Fruit fly (Drosophila melanogaster) whole organism, embryonic: ENCODE data around the gene CG13097.

Source experiments
- Ada2b ChIP-seq: fragments of 200-800 bp; sonication (Bioruptor generic); IDR thresholded peaks from 2 replicates; pipeline ENCODE4 v1.3.6; 2022; ENCODE audit warnings: missing biosample characterization, missing genetic modification characterization
- B-H1 ChIP-seq: fragments of 200-800 bp; sonication (Bioruptor generic); IDR thresholded peaks from 3 replicates; pipeline ENCODE4 v1.3.6; 2022; ENCODE audit warnings: missing biosample characterization, missing genetic modification characterization
- Bdp1 ChIP-seq: fragments of 200-800 bp; sonication (Bioruptor generic); optimal IDR thresholded peaks from 3 replicates; lab custom pipeline; 2016; ENCODE audit warnings: missing biosample characterization, missing genetic modification characterization
- CG10431 ChIP-seq: fragments of 200-800 bp; sonication (Bioruptor generic); optimal IDR thresholded peaks from 3 replicates; lab custom pipeline; 2018; ENCODE audit warnings: missing biosample characterization, mild to moderate bottlenecking, missing genetic modification characterization
- CG11398 ChIP-seq: fragments of 200-800 bp; sonication (Bioruptor generic); optimal IDR thresholded peaks from 2 replicates; lab custom pipeline; 2016; ENCODE audit warnings: missing biosample characterization, missing genetic modification characterization
- CG14050 ChIP-seq: fragments of 200-800 bp; sonication (Bioruptor generic); IDR thresholded peaks from 3 replicates; pipeline ENCODE4 v1.3.6; 2022; ENCODE audit warnings: missing biosample characterization, missing genetic modification characterization
- CG1529 ChIP-seq: fragments of 200-800 bp; sonication (Bioruptor generic); optimal IDR thresholded peaks from 3 replicates; lab custom pipeline; 2018; ENCODE audit warnings: missing biosample characterization, missing genetic modification characterization
- CG16813 ChIP-seq: fragments of 200-800 bp; sonication (Bioruptor generic); IDR thresholded peaks from 3 replicates; pipeline ENCODE4 v1.3.6; 2022; ENCODE audit warnings: missing biosample characterization, missing genetic modification characterization; ENCODE audit not compliant: partially characterized antibody
- CG17361 ChIP-seq: fragments of 200-800 bp; sonication (Bioruptor generic); IDR thresholded peaks from 3 replicates; pipeline ENCODE4 v1.3.6; 2022; ENCODE audit warnings: missing biosample characterization, missing genetic modification characterization
- CG17385 ChIP-seq: fragments of 200-800 bp; sonication (Bioruptor generic); optimal IDR thresholded peaks from 3 replicates; lab custom pipeline; 2018; ENCODE audit warnings: missing biosample characterization, mild to moderate bottlenecking, missing genetic modification characterization
- CG17568 ChIP-seq: fragments of 200-800 bp; sonication (Bioruptor generic); optimal IDR thresholded peaks from 2 replicates; lab custom pipeline; 2018; ENCODE audit warnings: missing biosample characterization, mild to moderate bottlenecking, missing genetic modification characterization, moderate library complexity
- CG17829 ChIP-seq: fragments of 200-800 bp; optimal IDR thresholded peaks from 2 replicates; lab custom pipeline; 2019; ENCODE audit warnings: missing biosample characterization, mild to moderate bottlenecking, missing genetic modification characterization, moderate library complexity
- CG2889 ChIP-seq: fragments of 200-800 bp; sonication (Bioruptor generic); IDR thresholded peaks from 3 replicates; pipeline ENCODE4 v1.3.6; 2022; ENCODE audit warnings: missing biosample characterization, missing genetic modification characterization
- CG32532 ChIP-seq: fragments of 200-800 bp; sonication (Bioruptor generic); IDR thresholded peaks from 2 replicates; pipeline ENCODE4 v1.3.6; 2022; ENCODE audit warnings: missing biosample characterization, missing genetic modification characterization
- CG43689 ChIP-seq: fragments of 200-800 bp; sonication (Bioruptor generic); IDR thresholded peaks from 2 replicates; pipeline ENCODE4 v1.3.6; 2022; ENCODE audit warnings: missing biosample characterization, missing genetic modification characterization
- CG6689 ChIP-seq: fragments of 200-800 bp; sonication (Bioruptor generic); IDR thresholded peaks from 2 replicates; pipeline ENCODE4 v1.3.6; 2022; ENCODE audit warnings: missing biosample characterization, missing genetic modification characterization
- CG7839 ChIP-seq: fragments of 200-800 bp; sonication (Bioruptor generic); optimal IDR thresholded peaks from 3 replicates; lab custom pipeline; 2018; ENCODE audit warnings: missing biosample characterization, mild to moderate bottlenecking, missing genetic modification characterization, moderate library complexity
- HHEX ChIP-seq: fragments of 200-800 bp; sonication (Bioruptor generic); optimal IDR thresholded peaks from 3 replicates; lab custom pipeline; 2017; ENCODE audit warnings: missing biosample characterization, mild to moderate bottlenecking, missing genetic modification characterization, missing genetic modification reagents
- HLH54F ChIP-seq: fragments of 200-800 bp; sonication (Bioruptor generic); optimal IDR thresholded peaks from 3 replicates; lab custom pipeline; 2016; ENCODE audit warnings: missing biosample characterization, missing genetic modification characterization
- Hmr ChIP-seq: fragments of 200-800 bp; sonication (Bioruptor generic); optimal IDR thresholded peaks from 3 replicates; lab custom pipeline; 2017; ENCODE audit warnings: mild to moderate bottlenecking, missing biosample characterization, missing genetic modification reagents, missing genetic modification characterization
- Hsf ChIP-seq: fragments of 200-800 bp; sonication (Bioruptor generic); optimal IDR thresholded peaks from 3 replicates; lab custom pipeline; 2016; ENCODE audit warnings: missing biosample characterization, missing genetic modification characterization
- Jarid2 ChIP-seq: fragments of 200-800 bp; sonication (Bioruptor generic); optimal IDR thresholded peaks from 3 replicates; lab custom pipeline; 2017; ENCODE audit warnings: mild to moderate bottlenecking, missing biosample characterization, missing genetic modification reagents, missing genetic modification characterization
- Lim3 ChIP-seq: fragments of 200-800 bp; sonication (Bioruptor generic); IDR thresholded peaks from 2 replicates; pipeline ENCODE4 v1.3.6; 2022; ENCODE audit warnings: missing biosample characterization, missing genetic modification characterization
- Mad ChIP-seq: fragments of 200-800 bp; sonication (Bioruptor generic); optimal IDR thresholded peaks from 2 replicates; lab custom pipeline; 2016; ENCODE audit warnings: missing biosample characterization, missing genetic modification characterization
- NC2α ChIP-seq: fragments of 200-800 bp; sonication (Bioruptor generic); optimal IDR thresholded peaks from 2 replicates; lab custom pipeline; 2016; ENCODE audit warnings: missing biosample characterization, missing genetic modification characterization
- NK7.1 ChIP-seq: fragments of 200-800 bp; sonication (Bioruptor generic); optimal IDR thresholded peaks from 3 replicates; lab custom pipeline; 2016; ENCODE audit warnings: missing biosample characterization, missing genetic modification characterization
- Nf-YB ChIP-seq: fragments of 200-800 bp; sonication (Bioruptor generic); optimal IDR thresholded peaks from 3 replicates; lab custom pipeline; 2019; ENCODE audit warnings: missing biosample characterization, mild to moderate bottlenecking, missing genetic modification characterization, moderate library complexity
- NfI ChIP-seq: fragments of 200-800 bp; sonication (Bioruptor generic); optimal IDR thresholded peaks from 3 replicates; lab custom pipeline; 2018; ENCODE audit warnings: missing biosample characterization, mild to moderate bottlenecking, missing genetic modification characterization, moderate library complexity
- Ravus ChIP-seq: fragments of 200-800 bp; sonication (Bioruptor generic); IDR thresholded peaks from 2 replicates; pipeline ENCODE4 v1.3.6; 2022; ENCODE audit warnings: missing biosample characterization, missing genetic modification characterization
- Rx ChIP-seq: fragments of 200-800 bp; sonication (Bioruptor generic); IDR thresholded peaks from 2 replicates; pipeline ENCODE4 v1.3.6; 2022; ENCODE audit warnings: missing biosample characterization, missing genetic modification characterization
- Spps ChIP-seq: fragments of 200-800 bp; sonication (Bioruptor generic); optimal IDR thresholded peaks from 2 replicates; lab custom pipeline; 2018; ENCODE audit warnings: missing biosample characterization, mild to moderate bottlenecking, missing genetic modification characterization
- Ssrp ChIP-seq: fragments of 200-800 bp; sonication (Bioruptor generic); optimal IDR thresholded peaks from 2 replicates; lab custom pipeline; 2018; ENCODE audit warnings: missing biosample characterization, mild to moderate bottlenecking, missing genetic modification characterization, moderate library complexity
- Stat92E ChIP-seq, 3 experiments: fragments of >200 bp in 2 of 3; fragments of 200-800 bp in 1 of 3; sonication (Bioruptor generic) in 1 of 3; optimal IDR thresholded peaks; 2 replicates each; lab custom pipeline; 2017 to 2019; ENCODE audit warnings: missing biosample characterization in 3 of 3, missing genetic modification characterization in 3 of 3, mild to moderate bottlenecking in 1 of 3, moderate library complexity in 1 of 3
- ash1 ChIP-seq: fragments of 200-800 bp; sonication (Bioruptor generic); optimal IDR thresholded peaks from 2 replicates; lab custom pipeline; 2018; ENCODE audit warnings: missing biosample characterization, mild to moderate bottlenecking, missing genetic modification characterization
- cato ChIP-seq: fragments of 200-800 bp; sonication (Bioruptor generic); optimal IDR thresholded peaks from 2 replicates; lab custom pipeline; 2016; ENCODE audit warnings: missing biosample characterization, missing genetic modification characterization, borderline replicate concordance
- dati ChIP-seq: fragments of 200-800 bp; sonication (Bioruptor generic); IDR thresholded peaks from 2 replicates; pipeline ENCODE4 v1.3.6; 2022; ENCODE audit warnings: missing biosample characterization, missing genetic modification characterization
- en ChIP-seq: fragments of 200-800 bp; sonication (Bioruptor generic); optimal IDR thresholded peaks from 2 replicates; lab custom pipeline; 2016; ENCODE audit warnings: missing biosample characterization, missing genetic modification characterization
- esg ChIP-seq: fragments of 200-800 bp; sonication (Bioruptor generic); conservative IDR thresholded peaks from 2 replicates; pipeline ENCODE4 v1.3.6; 2022; ENCODE audit warnings: missing biosample characterization, missing genetic modification characterization
- eve ChIP-seq, 2 experiments: fragments of >200 bp; optimal IDR thresholded peaks; 2 replicates each; lab custom pipeline; 2017; ENCODE audit warnings: missing biosample characterization in 2 of 2, missing genetic modification characterization in 2 of 2
- eyg ChIP-seq: fragments of 200-800 bp; sonication (Bioruptor generic); optimal IDR thresholded peaks from 3 replicates; lab custom pipeline; 2016; ENCODE audit warnings: missing biosample characterization, missing genetic modification characterization
- gfzf ChIP-seq: fragments of 200-800 bp; sonication (Bioruptor generic); optimal IDR thresholded peaks from 2 replicates; lab custom pipeline; 2016; ENCODE audit warnings: missing biosample characterization, mild to moderate bottlenecking, missing genetic modification characterization, moderate library complexity
- grn ChIP-seq: fragments of 200-800 bp; sonication (Bioruptor generic); optimal IDR thresholded peaks from 3 replicates; lab custom pipeline; 2017; ENCODE audit warnings: missing biosample characterization, missing genetic modification characterization
- hb ChIP-seq: fragments of 200-800 bp; sonication (Bioruptor generic); IDR thresholded peaks from 3 replicates; pipeline ENCODE4 v1.3.6; 2022; ENCODE audit warnings: missing biosample characterization, missing genetic modification characterization; ENCODE audit not compliant: partially characterized antibody
- mam ChIP-seq: fragments of 200-800 bp; sonication (Bioruptor generic); optimal IDR thresholded peaks from 3 replicates; lab custom pipeline; 2016; ENCODE audit warnings: missing biosample characterization, missing genetic modification characterization
- sens-2 ChIP-seq: fragments of 200-800 bp; sonication (Bioruptor generic); IDR thresholded peaks from 2 replicates; pipeline ENCODE4 v1.3.6; 2022; ENCODE audit warnings: missing biosample characterization, missing genetic modification characterization
- tap ChIP-seq: fragments of 200-800 bp; optimal IDR thresholded peaks from 3 replicates; lab custom pipeline; 2019; ENCODE audit warnings: missing biosample characterization, mild to moderate bottlenecking, missing genetic modification characterization, moderate library complexity
- unc-4 ChIP-seq: fragments of 200-800 bp; sonication (Bioruptor generic); IDR thresholded peaks from 2 replicates; pipeline ENCODE4 v1.3.6; 2022; ENCODE audit warnings: missing biosample characterization, missing genetic modification characterization; ENCODE audit not compliant: partially characterized antibody
- vnd ChIP-seq: fragments of 200-800 bp; sonication (Bioruptor generic); IDR thresholded peaks from 3 replicates; pipeline ENCODE4 v1.3.6; 2022; ENCODE audit warnings: missing biosample characterization, missing genetic modification characterization; ENCODE audit not compliant: partially characterized antibody
- zfh2 ChIP-seq: fragments of 200-800 bp; sonication (Bioruptor generic); optimal IDR thresholded peaks from 2 replicates; lab custom pipeline; 2016; ENCODE audit warnings: missing biosample characterization, missing genetic modification characterization

Gene CG13097

dm6 chr2L:8535394-8536176 lies 20.9 kb upstream of the CG13097 start (continued):
- TF ChIP-seq unc-4 (GFP tag; lab: Robert Waterston, UW) (no peak), Ssrp (peak; percentile 95), CG10431 (peak; percentile 79), sens-2 (GFP tag; lab: Robert Waterston, UW) (0 out of 2 replicates have a peak, but pooled peaks have one; percentile 9), CG16813 (no peak), CG2889 (GFP tag; lab: Robert Waterston, UW) (no peak; the same call in 2 of the 3 replicates), CG1529 (GFP tag; lab: Kevin White, UChicago) (peak; percentile 70), gfzf (GFP tag; lab: Kevin White, UChicago) (no peak), cato (peak; percentile 86), Jarid2 (GFP tag; lab: Kevin White, UChicago) (peak; percentile 76), CG17829 (peak; percentile 96), CG6689 (GFP tag; lab: Robert Waterston, UW) (peak; percentile 85), CG17568 (GFP tag; lab: Kevin White, UChicago) (peak; percentile 70), Lim3 (no peak), CG17361 (GFP tag; lab: Robert Waterston, UW) (peak; percentile 95), Hsf (GFP tag; lab: Kevin White, UChicago) (peak; percentile 77), CG43689 (peak; percentile 61), Mad (GFP tag; lab: Kevin White, UChicago) (peak; percentile 17), Rx (GFP tag; lab: Robert Waterston, UW) (peak; percentile 45; the same call in 1 of the 2 replicates), Spps (tag; lab: Kevin White, UChicago) (peak; percentile 88), HLH54F (peak; percentile 51), Nf-YB (GFP tag; lab: Kevin White, UChicago) (peak; percentile 86), Ravus (GFP tag; lab: Robert Waterston, UW) (peak; percentile 30), NfI (GFP tag; lab: Kevin White, UChicago) (peak; percentile 79), tap (tag; lab: Kevin White, UChicago) (peak; percentile 91), mam (GFP tag; lab: Kevin White, UChicago) (no peak), CG17385 (peak; percentile 83), en (GFP tag; lab: Kevin White, UChicago) (peak; percentile 32), NK7.1 (GFP tag; lab: Kevin White, UChicago) (peak; percentile 35), Ada2b (GFP tag; lab: Robert Waterston, UW) (peak; percentile 60), Stat92E (GFP tag; optimal IDR thresholded peaks at IDR 0.05; lab: Kevin White, UChicago) (peak in 1 of 3 experiments; percentile 51), Bdp1 (GFP tag; lab: Kevin White, UChicago) (peak; percentile 57), CG7839 (tag; lab: Kevin White, UChicago) (peak; percentile 95), hb (GFP tag; lab: Robert Waterston, UW) (no peak), CG14050 (GFP tag; lab: Robert Waterston, UW) (peak; percentile 61; the same call in 2 of the 3 replicates), CG32532 (GFP tag; lab: Robert Waterston, UW) (peak; percentile 79), esg (GFP tag; lab: Robert Waterston, UW) (peak; percentile 79), HHEX (GFP tag; lab: Kevin White, UChicago) (peak; percentile 94), zfh2 (GFP tag; lab: Kevin White, UChicago) (peak; percentile 46), dati (GFP tag; lab: Robert Waterston, UW) (no peak; the same call in 1 of the 2 replicates), eve (GFP tag; optimal IDR thresholded peaks at IDR 0.05; lab: Kevin White, UChicago) (peak in 1 of 2 experiments; percentile 96), vnd (GFP tag; lab: Robert Waterston, UW) (no peak), eyg (GFP tag; lab: Kevin White, UChicago) (no peak), NC2α (GFP tag; lab: Kevin White, UChicago) (no peak), Hmr (GFP tag; lab: Kevin White, UChicago) (peak; percentile 91), ash1 (GFP tag; lab: Kevin White, UChicago) (no peak), CG11398 (GFP tag; lab: Kevin White, UChicago) (peak; percentile 22), B-H1 (GFP tag; lab: Robert Waterston, UW) (peak; percentile 43; the same call in 2 of the 3 replicates), grn (GFP tag; lab: Kevin White, UChicago) (no peak)
